Worm (Caenorhabditis elegans): Measurements from ENCODE around the gene pes-10.

- TF ChIP-seq ama-1 (optimal IDR thresholded peaks at IDR 0.05) (no peak), ceh-32 (tag; optimal IDR thresholded peaks at IDR 0.05; ENCODE audit: poor library complexity) (no peak), nhr-77 (tag; optimal IDR thresholded peaks at IDR 0.05) (no peak), zag-1 (tag; optimal IDR thresholded peaks at IDR 0.05) (no peak), ces-1 (GFP tag; optimal IDR thresholded peaks at IDR 0.05) (no peak)
Observed at ce11 chrII:12828863-12829262, 18.8 kb downstream of the pes-10 start, which contains the start of gene Y46G5A.23.

Measured in whole organism, L4 larva.